Worm (Caenorhabditis elegans) whole organism, young adult: ENCODE results near the gene nhr-4.

Experiments used
- Y53F4B.3 ChIP-seq: fragments of 200-800 bp; sonication (Bioruptor generic); IDR thresholded peaks from 2 replicates; pipeline ENCODE4 v1.3.6; 2022; ENCODE audit warnings: missing genetic modification reagents, missing genetic modification characterization, missing compliant biosample characterization
- ama-1 ChIP-seq, 3 experiments: fragments of 150-350 bp in 1 of 3; sonication (generic microtip) in 2 of 3; optimal IDR thresholded peaks; 2 replicates each; lab custom pipeline; 2014 to 2018; ENCODE audit warnings: missing biosample characterization in 2 of 3, missing genetic modification characterization in 2 of 3, missing genetic modification reagents in 2 of 3
- chd-7 ChIP-seq: sonication (generic microtip); optimal IDR thresholded peaks from 2 replicates; lab custom pipeline; 2016; ENCODE audit warnings: mild to moderate bottlenecking, missing genetic modification characterization, moderate library complexity, missing compliant biosample characterization
- hmg-20 ChIP-seq: fragments of 200-800 bp; sonication (Bioruptor generic); IDR thresholded peaks from 2 replicates; pipeline ENCODE4 v1.3.6; 2022; ENCODE audit warnings: missing genetic modification reagents, missing genetic modification characterization, missing compliant biosample characterization
- lsl-1 ChIP-seq: fragments of 200-800 bp; sonication (Bioruptor generic); optimal IDR thresholded peaks from 2 replicates; lab custom pipeline; 2018; ENCODE audit warnings: mild to moderate bottlenecking, missing genetic modification characterization, moderate library complexity, missing compliant biosample characterization
- nfyb-1 ChIP-seq: fragments of 200-800 bp; sonication (Bioruptor generic); IDR thresholded peaks from 2 replicates; pipeline ENCODE4 v1.3.6; 2022; ENCODE audit warnings: missing genetic modification reagents, missing genetic modification characterization, missing compliant biosample characterization
- nhr-80 ChIP-seq: sonication (generic microtip); optimal IDR thresholded peaks from 2 replicates; lab custom pipeline; 2016; ENCODE audit warnings: missing genetic modification characterization, missing compliant biosample characterization
- rec-8 ChIP-seq, 2 experiments: sonication (generic microtip); optimal IDR thresholded peaks; 2 replicates each; lab custom pipeline; 2016; ENCODE audit warnings: mild to moderate bottlenecking in 2 of 2, missing genetic modification characterization in 2 of 2, missing genetic modification reagents in 2 of 2, missing genotype in 2 of 2, missing biosample characterization in 1 of 2, missing compliant biosample characterization in 1 of 2, moderate library complexity in 1 of 2

- TF ChIP-seq rec-8 (tag; optimal IDR thresholded peaks at IDR 0.05; lab: Kevin White, UChicago) (no peak), hmg-20 (GFP tag; lab: Robert Waterston, UW) (no peak), chd-7 (tag; lab: Kevin White, UChicago) (no peak), ama-1 (optimal IDR thresholded peaks at IDR 0.05; lab: Kevin White, UChicago) (no peak), ama-1 (GFP tag; optimal IDR thresholded peaks at IDR 0.05; lab: Kevin White, UChicago) (no peak), nhr-80 (tag; lab: Kevin White, UChicago) (no peak), nfyb-1 (GFP tag; lab: Robert Waterston, UW) (no peak), lsl-1 (GFP tag; lab: Kevin White, UChicago) (no peak), Y53F4B.3 (no peak)
Measured at ce11 chrIV:9852250-9852649, 26.9 kb upstream of the nhr-4 start, which contains the start of gene ssq-1.
